Worm (Caenorhabditis elegans) whole organism, L3 larva: ENCODE results near the gene trx-2.

Experiments used
- ama-1 ChIP-seq: fragments of 150-350 bp; optimal IDR thresholded peaks from 2 replicates; lab custom pipeline; 2018
- ceh-82 ChIP-seq: fragments of 150-350 bp; optimal IDR thresholded peaks from 2 replicates; lab custom pipeline; 2014; ENCODE audit warnings: missing biosample characterization, missing genetic modification characterization
- egl-27 ChIP-seq: sonication (generic microtip); optimal IDR thresholded peaks from 4 replicates; lab custom pipeline; 2017; ENCODE audit warnings: missing biosample characterization, missing genetic modification reagents, missing genetic modification characterization
- nhr-11 ChIP-seq: fragments of 150-350 bp; optimal IDR thresholded peaks from 2 replicates; lab custom pipeline; 2014; ENCODE audit warnings: missing biosample characterization, missing genetic modification characterization
- nhr-237 ChIP-seq: fragments of 150-350 bp; optimal IDR thresholded peaks from 2 replicates; lab custom pipeline; 2014; ENCODE audit warnings: missing biosample characterization, missing genetic modification characterization
- snpc-4 ChIP-seq: fragments of 150-350 bp; optimal IDR thresholded peaks from 2 replicates; lab custom pipeline; 2014; ENCODE audit warnings: missing biosample characterization, missing genetic modification characterization
- zag-1 ChIP-seq: fragments of 150-350 bp; optimal IDR thresholded peaks from 2 replicates; lab custom pipeline; 2014; ENCODE audit warnings: missing biosample characterization, missing genetic modification characterization
- ztf-11 ChIP-seq: fragments of 150-350 bp; optimal IDR thresholded peaks from 2 replicates; lab custom pipeline; 2014; ENCODE audit warnings: missing biosample characterization, missing genetic modification characterization

DNA sequence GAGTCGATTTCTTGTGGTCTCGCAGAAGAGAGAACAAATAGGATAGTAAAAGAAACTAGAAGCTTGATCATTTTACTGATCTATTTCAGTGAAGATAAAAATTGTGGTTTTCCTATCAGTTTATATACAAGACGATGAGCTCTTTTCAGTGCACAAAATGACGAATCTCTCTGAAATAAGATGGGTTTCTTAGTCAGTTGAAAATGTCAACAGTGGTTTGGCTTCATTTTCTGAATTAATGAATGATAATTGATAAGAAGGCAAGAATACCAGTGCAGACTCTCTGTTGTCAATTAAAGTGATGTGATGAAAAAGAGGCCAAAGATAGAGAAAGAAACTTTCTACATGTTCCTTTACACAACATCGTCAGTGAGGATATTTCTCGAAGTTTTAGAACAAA is 33.1 kb upstream of the trx-2 start, which contains the start of gene lys-2:
- TF ChIP-seq ama-1 (lab: Kevin White, UChicago) (no peak), snpc-4 (no peak), egl-27 (tag; lab: Kevin White, UChicago) (no peak), nhr-11 (tag; lab: Kevin White, UChicago) (no peak), ztf-11 (tag; lab: Kevin White, UChicago) (no peak), nhr-237 (tag; lab: Kevin White, UChicago) (no peak), ceh-82 (tag; lab: Kevin White, UChicago) (no peak), zag-1 (tag; lab: Kevin White, UChicago) (no peak)
